Worm (Caenorhabditis elegans): ENCODE results near the gene pis-1.

Gene pis-1

ce11 chrIV:9824480-9824879 lies 28.1 kb upstream of the pis-1 start, which contains the start of gene catp-6 (continued):
- no peak for TF ChIP-seq lim-7 (GFP tag; IDR thresholded peaks at IDR 0.05)

ce11 chrIV:9822585-9822984 lies 26.2 kb upstream of the pis-1 start:
- TF ChIP-seq ceh-82 (tag; optimal IDR thresholded peaks at IDR 0.05) (no peak), set-16 (GFP tag; IDR thresholded peaks at IDR 0.05) (peak; percentile 71)

ce11 chrIV:9821621-9822020 lies 25.2 kb upstream of the pis-1 start, which contains the start of gene col-123:
col-123 (plus strand) TSS chrIV:9821921.
- TF ChIP-seq fkh-10 (GFP tag; optimal IDR thresholded peaks at IDR 0.05) (no peak), lin-1 (GFP tag; IDR thresholded peaks at IDR 0.05) (no peak), ceh-20 (GFP tag; IDR thresholded peaks at IDR 0.05) (no peak), nhr-42 (GFP tag; IDR thresholded peaks at IDR 0.05) (no peak), arid-1 (GFP tag; conservative IDR thresholded peaks at IDR 0.05) (no peak), ztf-7 (tag; optimal IDR thresholded peaks at IDR 0.05) (no peak), lin-15B (tag; optimal IDR thresholded peaks at IDR 0.05) (no peak), rbr-2 (tag; optimal IDR thresholded peaks at IDR 0.05) (no peak), nhr-76 (tag; optimal IDR thresholded peaks at IDR 0.05) (no peak), snpc-1.2 (GFP tag; IDR thresholded peaks at IDR 0.05) (no peak), tra-1 (GFP tag; IDR thresholded peaks at IDR 0.05) (no peak), snpc-4 (tag; optimal IDR thresholded peaks at IDR 0.05) (no peak), vab-7 (GFP tag; IDR thresholded peaks at IDR 0.05) (no peak)

- TF ChIP-seq ceh-44 (GFP tag; IDR thresholded peaks at IDR 0.05) (no peak), D1046.2 (GFP tag; IDR thresholded peaks at IDR 0.05) (no peak), pha-4 (GFP tag; IDR thresholded peaks at IDR 0.05) (no peak), pha-4 (tag; optimal IDR thresholded peaks at IDR 0.05) (no peak), lin-29 (GFP tag; IDR thresholded peaks at IDR 0.05) (no peak)
Measured at ce11 chrIV:9815432-9815831, 19.0 kb upstream of the pis-1 start, which contains the start of gene egl-20. egl-20 (minus strand) TSS chrIV:9815532.

- no peak for TF ChIP-seq nhr-42 (GFP tag; IDR thresholded peaks at IDR 0.05)
- TF ChIP-seq dve-1 (tag; optimal IDR thresholded peaks at IDR 0.05; ENCODE audit: insufficient read depth), result no peak
- no peak for TF ChIP-seq saeg-2 (GFP tag; IDR thresholded peaks at IDR 0.05)
- TF ChIP-seq daf-8 (GFP tag; IDR thresholded peaks at IDR 0.05), result no peak
- TF ChIP-seq nhr-10 (tag; optimal IDR thresholded peaks at IDR 0.05), result no peak
- peak; percentile 63 for TF ChIP-seq aha-1 (tag)
- TF ChIP-seq vab-7 (GFP tag; IDR thresholded peaks at IDR 0.05), result no peak
- TF ChIP-seq F44E2.7 (GFP tag; IDR thresholded peaks at IDR 0.05), result no peak
Measured at ce11 chrIV:9811487-9811886, 15.1 kb upstream of the pis-1 start.

DNA sequence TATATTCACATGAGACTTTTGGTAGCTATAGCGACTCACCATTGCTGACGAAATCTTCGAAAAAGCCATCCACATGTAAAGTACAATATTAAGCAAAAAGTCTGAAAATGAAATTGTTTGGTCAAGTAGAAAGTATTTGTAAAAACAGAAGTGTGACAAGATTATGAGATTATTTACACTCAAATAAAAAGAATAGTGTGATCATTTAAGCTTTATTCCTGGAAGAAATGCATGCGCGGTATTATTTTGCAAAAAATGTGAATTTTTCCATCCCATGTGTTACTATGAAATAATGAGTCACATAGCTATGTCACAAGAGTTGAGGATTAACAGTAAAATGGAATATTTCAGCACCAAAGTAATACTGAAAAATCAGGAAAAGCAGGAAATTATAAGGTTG lies 14.2 kb upstream of the pis-1 start, which contains the start of gene dct-15:
Gene dct-15, minus strand, starts transcription at position 101 of the 400 bp plus-strand sequence.
- TF ChIP-seq F10B5.3 (tag; optimal IDR thresholded peaks at IDR 0.05), result no peak
- TF ChIP-seq R02D3.7 (tag; optimal IDR thresholded peaks at IDR 0.05), result no peak
- TF ChIP-seq rbr-2 (tag; optimal IDR thresholded peaks at IDR 0.05), result no peak
- no peak for TF ChIP-seq zfp-2 (tag; optimal IDR thresholded peaks at IDR 0.05)
- no peak for TF ChIP-seq dve-1 (tag; optimal IDR thresholded peaks at IDR 0.05; ENCODE audit: insufficient read depth)
- TF ChIP-seq aly-2 (tag; optimal IDR thresholded peaks at IDR 0.05), result no peak
- TF ChIP-seq attf-4 (tag; optimal IDR thresholded peaks at IDR 0.05), result no peak
- TF ChIP-seq zip-11 (GFP tag; IDR thresholded peaks at IDR 0.05), result no peak
- no peak for TF ChIP-seq pha-4 (GFP tag; IDR thresholded peaks at IDR 0.05)
- no peak for TF ChIP-seq pha-4 (tag; optimal IDR thresholded peaks at IDR 0.05)
- no peak for TF ChIP-seq mes-2 (tag; optimal IDR thresholded peaks at IDR 0.05; ENCODE audit: poor library complexity, severe bottlenecking)
- TF ChIP-seq aha-1 (tag), result no peak
- TF ChIP-seq T26A8.4 (GFP tag; IDR thresholded peaks at IDR 0.05), result no peak
- TF ChIP-seq lir-3 (tag; optimal IDR thresholded peaks at IDR 0.05), result no peak
- TF ChIP-seq daf-12 (tag; optimal IDR thresholded peaks at IDR 0.05), result no peak
- TF ChIP-seq nhr-102 (tag; optimal IDR thresholded peaks at IDR 0.05), result no peak
- no peak for TF ChIP-seq hmg-1.1 (GFP tag; IDR thresholded peaks at IDR 0.05)
- TF ChIP-seq fkh-10 (GFP tag; optimal IDR thresholded peaks at IDR 0.05), result no peak
- TF ChIP-seq F26F4.8 (GFP tag; conservative IDR thresholded peaks at IDR 0.05), result no peak
- TF ChIP-seq php-3 (GFP tag; IDR thresholded peaks at IDR 0.05), result no peak
